Fruit fly (Drosophila melanogaster): ENCODE results near the gene CG13728.

The CG13728 gene

dm6 chr3L:17358490-17358889, 24.0 kb downstream of the CG13728 start (continued):
- TF ChIP-seq eyg (GFP tag; optimal IDR thresholded peaks at IDR 0.05) (no peak), nmo (GFP tag; optimal IDR thresholded peaks at IDR 0.05) (no peak), CG5953 (GFP tag; IDR thresholded peaks at IDR 0.05) (no peak), dimm (GFP tag; IDR thresholded peaks at IDR 0.05) (no peak), Hsf (GFP tag; optimal IDR thresholded peaks at IDR 0.05) (no peak), ro (GFP tag; IDR thresholded peaks at IDR 0.05) (no peak), oc (tag; optimal IDR thresholded peaks at IDR 0.05) (peak; percentile 77)

DNA sequence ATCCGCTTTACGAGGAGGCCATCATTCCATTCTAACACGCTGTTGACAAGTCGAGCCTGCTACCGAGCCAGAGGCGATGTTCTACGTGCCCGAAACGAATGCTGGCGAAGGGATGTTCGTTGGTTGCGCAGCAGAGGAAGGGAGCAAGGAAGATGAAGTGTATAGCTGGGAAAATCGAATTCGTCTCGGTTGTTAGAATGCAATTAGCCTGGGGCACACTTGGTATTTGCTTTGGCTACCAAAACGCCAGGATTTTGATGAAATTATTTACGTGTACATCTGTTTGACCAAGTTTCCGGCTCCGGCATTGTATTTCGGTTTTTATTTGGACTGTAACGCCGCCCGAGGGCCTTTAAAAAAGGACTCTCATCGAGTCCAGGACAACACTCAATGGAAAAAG, 25.1 kb downstream of the CG13728 start:
- TF ChIP-seq gsb-n (tag; optimal IDR thresholded peaks at IDR 0.05), result peak; percentile 93
- TF ChIP-seq Deaf1 (tag; optimal IDR thresholded peaks at IDR 0.05), result peak; percentile 8
- no peak for TF ChIP-seq CG43689 (GFP tag; IDR thresholded peaks at IDR 0.05)

DNA sequence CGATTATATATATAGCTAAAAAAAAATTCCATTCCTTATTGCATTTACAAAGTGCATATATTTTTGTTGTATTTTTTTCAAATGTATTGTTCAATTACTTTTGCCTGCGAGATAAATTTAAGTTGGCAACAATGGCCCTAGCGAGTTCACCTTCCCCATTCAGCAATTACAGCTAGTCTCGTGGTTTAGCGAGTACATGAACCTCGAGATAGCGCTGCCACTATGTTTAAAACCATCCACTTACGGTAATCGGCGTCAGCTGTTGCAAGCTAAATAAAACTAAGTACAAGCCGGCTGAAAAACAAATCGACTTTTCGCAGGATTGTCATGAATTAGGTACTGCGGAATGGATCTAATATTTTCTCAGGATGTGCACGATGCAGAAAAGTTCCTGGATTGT, 29.7 kb downstream of the CG13728 start:
- TF ChIP-seq Gug (GFP tag; IDR thresholded peaks at IDR 0.05) (no peak), CG34376 (GFP tag; optimal IDR thresholded peaks at IDR 0.05) (no peak), TFAM (GFP tag; optimal IDR thresholded peaks at IDR 0.05) (no peak), CG18011 (GFP tag; optimal IDR thresholded peaks at IDR 0.05) (no peak), cg (GFP tag; optimal IDR thresholded peaks at IDR 0.05) (no peak), CG10274 (GFP tag; optimal IDR thresholded peaks at IDR 0.05) (no peak), HHEX (GFP tag; optimal IDR thresholded peaks at IDR 0.05) (no peak), Xbp1 (GFP tag; optimal IDR thresholded peaks at IDR 0.05) (peak; percentile 18), CG12391 (tag; optimal IDR thresholded peaks at IDR 0.05) (peak; percentile 19), pb (GFP tag; optimal IDR thresholded peaks at IDR 0.05) (no peak), CG3726 (GFP tag; IDR thresholded peaks at IDR 0.05) (no peak), vvl (GFP tag; IDR thresholded peaks at IDR 0.05) (peak; percentile 60), ro (GFP tag; IDR thresholded peaks at IDR 0.05) (no peak), Ravus (GFP tag; IDR thresholded peaks at IDR 0.05) (no peak), D19A (tag; optimal IDR thresholded peaks at IDR 0.05) (peak; percentile 5), bcd (GFP tag; optimal IDR thresholded peaks at IDR 0.05) (peak; percentile 16), Dek (tag; optimal IDR thresholded peaks at IDR 0.05) (no peak), CG43689 (GFP tag; IDR thresholded peaks at IDR 0.05) (no peak), Asciz (GFP tag; optimal IDR thresholded peaks at IDR 0.05) (no peak), ewg (GFP tag; optimal IDR thresholded peaks at IDR 0.05) (no peak), ttk (GFP tag; IDR thresholded peaks at IDR 0.05) (no peak), CG6175 (GFP tag; IDR thresholded peaks at IDR 0.05) (no peak), eyg (GFP tag; optimal IDR thresholded peaks at IDR 0.05) (no peak), Dll (GFP tag; IDR thresholded peaks at IDR 0.05; ENCODE audit: partially characterized antibody) (peak; percentile 36; the same call in 1 of the 4 replicates), CG13287 (GFP tag; IDR thresholded peaks at IDR 0.05; ENCODE audit: partially characterized antibody) (peak; percentile 66), toy (GFP tag; IDR thresholded peaks at IDR 0.05) (peak; percentile 82), CG11723 (GFP tag; optimal IDR thresholded peaks at IDR 0.05) (no peak), disco-r (GFP tag; optimal IDR thresholded peaks at IDR 0.05) (no peak), CkIIα-i1 (GFP tag; IDR thresholded peaks at IDR 0.05) (no peak), pzg (GFP tag; optimal IDR thresholded peaks at IDR 0.05) (peak; percentile 84), Rx (GFP tag; IDR thresholded peaks at IDR 0.05) (no peak), CG17912 (GFP tag; optimal IDR thresholded peaks at IDR 0.05) (peak; percentile 34), CG3838 (GFP tag; optimal IDR thresholded peaks at IDR 0.05) (no peak), Camta (GFP tag; optimal IDR thresholded peaks at IDR 0.05) (no peak), Sry-δ (GFP tag; optimal IDR thresholded peaks at IDR 0.05) (peak; percentile 55), MESR4 (GFP tag; optimal IDR thresholded peaks at IDR 0.05) (peak; percentile 43), CG6272 (GFP tag; IDR thresholded peaks at IDR 0.05) (no peak), CG8924 (tag; optimal IDR thresholded peaks at IDR 0.05) (peak; percentile 64), ab (GFP tag; optimal IDR thresholded peaks at IDR 0.05) (peak; percentile 50), CG16779 (GFP tag; IDR thresholded peaks at IDR 0.05) (no peak), Dp (GFP tag; optimal IDR thresholded peaks at IDR 0.05) (peak; percentile 56)

Measured in whole organism, embryonic.